Worm (Caenorhabditis elegans): ENCODE results near the gene Y69E1A.1.

Gene Y69E1A.1

ce11 chrIV:10975968-10976367 lies 27.3 kb upstream of the Y69E1A.1 start:
- TF ChIP-seq ceh-20 (GFP tag; IDR thresholded peaks at IDR 0.05): peak; percentile 36; the same call in 1 of the 2 replicates
- peak; percentile 33 for TF ChIP-seq mxl-3 (GFP tag; optimal IDR thresholded peaks at IDR 0.05)
- TF ChIP-seq mdl-1 (tag; optimal IDR thresholded peaks at IDR 0.05): peak in 1 of 2 experiments; percentile 46
- peak; percentile 66 for TF ChIP-seq mep-1 (tag; optimal IDR thresholded peaks at IDR 0.05)
- TF ChIP-seq tag-97 (GFP tag; IDR thresholded peaks at IDR 0.05): no peak
- peak; percentile 22 for TF ChIP-seq dve-1 (tag; optimal IDR thresholded peaks at IDR 0.05; ENCODE audit: insufficient read depth)
- no peak for TF ChIP-seq spr-1 (tag; optimal IDR thresholded peaks at IDR 0.05)
- TF ChIP-seq duxl-1 (tag; optimal IDR thresholded peaks at IDR 0.05; ENCODE audit: poor library complexity): no peak
- TF ChIP-seq aly-2 (tag; optimal IDR thresholded peaks at IDR 0.05): no peak
- TF ChIP-seq lin-1 (GFP tag; IDR thresholded peaks at IDR 0.05): no peak
- no peak for TF ChIP-seq ztf-7 (tag; optimal IDR thresholded peaks at IDR 0.05)
- TF ChIP-seq zip-2 (tag; optimal IDR thresholded peaks at IDR 0.05): no peak
- TF ChIP-seq nhr-77 (tag; optimal IDR thresholded peaks at IDR 0.05): peak; percentile 15
- TF ChIP-seq ceh-44 (GFP tag; IDR thresholded peaks at IDR 0.05): no peak
- TF ChIP-seq tra-1 (GFP tag; IDR thresholded peaks at IDR 0.05): 0 out of 2 replicates have a peak, but pooled peaks have one; percentile 51
- TF ChIP-seq hif-1 (tag; optimal IDR thresholded peaks at IDR 0.05): no peak
- TF ChIP-seq rbr-2 (tag; optimal IDR thresholded peaks at IDR 0.05): no peak
- TF ChIP-seq D1046.2 (GFP tag; IDR thresholded peaks at IDR 0.05): 0 out of 2 replicates have a peak, but pooled peaks have one; percentile 33
- peak in 1 of 2 experiments; percentile 48 for TF ChIP-seq lsy-2 (tag; optimal IDR thresholded peaks at IDR 0.05)
- no peak for TF ChIP-seq spr-3 (GFP tag; optimal IDR thresholded peaks at IDR 0.05)
- no peak for TF ChIP-seq nhr-10 (tag; optimal IDR thresholded peaks at IDR 0.05)
- TF ChIP-seq aha-1 (tag): peak; percentile 50
- no peak for TF ChIP-seq vab-7 (GFP tag; IDR thresholded peaks at IDR 0.05)
- peak; percentile 70 for TF ChIP-seq nhr-28 (tag; optimal IDR thresholded peaks at IDR 0.05)
- peak; percentile 19 for TF ChIP-seq nhr-6 (tag; optimal IDR thresholded peaks at IDR 0.05)
- no peak for TF ChIP-seq nhr-42 (GFP tag; IDR thresholded peaks at IDR 0.05)
- peak; percentile 55 for TF ChIP-seq dmd-6 (GFP tag; IDR thresholded peaks at IDR 0.05)
- no peak for TF ChIP-seq nhr-102 (tag; optimal IDR thresholded peaks at IDR 0.05)
- peak; percentile 77 for TF ChIP-seq hlh-30 (tag; optimal IDR thresholded peaks at IDR 0.05; ENCODE audit: insufficient read depth)
- TF ChIP-seq ZK546.5 (tag; optimal IDR thresholded peaks at IDR 0.05): no peak
- TF ChIP-seq nhr-25 (tag; optimal IDR thresholded peaks at IDR 0.05; ENCODE audit: borderline replicate concordance, insufficient read depth): peak; percentile 83
- peak; percentile 68 for TF ChIP-seq hlh-11 (tag; optimal IDR thresholded peaks at IDR 0.05)
- no peak for TF ChIP-seq snpc-1.2 (GFP tag; IDR thresholded peaks at IDR 0.05)
- peak; percentile 52 for TF ChIP-seq mes-2 (tag; optimal IDR thresholded peaks at IDR 0.05; ENCODE audit: poor library complexity, severe bottlenecking)
- TF ChIP-seq nhr-41 (GFP tag; IDR thresholded peaks at IDR 0.05): 0 out of 2 replicates have a peak, but pooled peaks have one; percentile 31
- TF ChIP-seq hmg-1.1 (GFP tag; IDR thresholded peaks at IDR 0.05): no peak
- no peak for TF ChIP-seq zag-1 (tag; optimal IDR thresholded peaks at IDR 0.05)

ce11 chrIV:10971636-10972199 lies 23.0 kb upstream of the Y69E1A.1 start:
- TF ChIP-seq nhr-25 (tag; optimal IDR thresholded peaks at IDR 0.05; ENCODE audit: borderline replicate concordance, insufficient read depth): peak; percentile 71
- no peak for TF ChIP-seq mdl-1 (tag; optimal IDR thresholded peaks at IDR 0.05)
- TF ChIP-seq dve-1 (tag; optimal IDR thresholded peaks at IDR 0.05; ENCODE audit: insufficient read depth): peak; percentile 23
- TF ChIP-seq nhr-28 (tag; optimal IDR thresholded peaks at IDR 0.05): peak; percentile 65
- TF ChIP-seq hlh-30 (tag; optimal IDR thresholded peaks at IDR 0.05; ENCODE audit: insufficient read depth): peak; percentile 26
- no peak for TF ChIP-seq aha-1 (tag)
- no peak for TF ChIP-seq Y75B8A.6 (GFP tag; IDR thresholded peaks at IDR 0.05)
- TF ChIP-seq duxl-1 (tag; optimal IDR thresholded peaks at IDR 0.05; ENCODE audit: poor library complexity): no peak
- TF ChIP-seq nhr-11 (tag; optimal IDR thresholded peaks at IDR 0.05): no peak
- TF ChIP-seq mxl-3 (GFP tag; optimal IDR thresholded peaks at IDR 0.05): peak; percentile 28
- peak; percentile 17 for TF ChIP-seq hlh-11 (tag; optimal IDR thresholded peaks at IDR 0.05)
- peak in 1 of 2 experiments; percentile 95 for TF ChIP-seq unc-62 (GFP tag; optimal IDR thresholded peaks at IDR 0.05 in 1 of 2)
- TF ChIP-seq unc-62 (tag; optimal IDR thresholded peaks at IDR 0.05): no peak
- no peak for TF ChIP-seq ama-1 (optimal IDR thresholded peaks at IDR 0.05)
- no peak for TF ChIP-seq cey-2 (tag; optimal IDR thresholded peaks at IDR 0.05; ENCODE audit: borderline replicate concordance, insufficient read depth)
- TF ChIP-seq F37D6.2 (tag; optimal IDR thresholded peaks at IDR 0.05): no peak
- TF ChIP-seq dmd-6 (GFP tag; IDR thresholded peaks at IDR 0.05): 0 out of 2 replicates have a peak, but pooled peaks have one; percentile 5
